Fruit fly (Drosophila melanogaster) whole organism, wandering third instar larva: ENCODE measurements around the gene CG13024.

Experiments
- Jra ChIP-seq: sonication (Bioruptor generic); optimal IDR thresholded peaks from 2 replicates; lab custom pipeline; 2016; ENCODE audit warnings: missing biosample characterization, missing genetic modification characterization
- OdsH ChIP-seq: fragments of 200-800 bp; sonication (Bioruptor generic); optimal IDR thresholded peaks from 2 replicates; lab custom pipeline; 2016; ENCODE audit warnings: missing biosample characterization, mild to moderate bottlenecking, missing genetic modification characterization

dm6 chr3L:16842087-16842567 lies 13.3 kb upstream of the CG13024 start, which contains the start of gene TSG101:
- TF ChIP-seq OdsH (GFP tag; lab: Kevin White, UChicago) (no peak), Jra (no peak)
